Worm (Caenorhabditis elegans) whole organism, late embryonic: ENCODE results near the gene sna-2.
"Not testable (repeated sequence)": the region's sequence is repeated elsewhere in the genome, so short reads cannot be mapped to it uniquely, and the experiment has no call there.

ENCODE experiments used
- K02D7.2 ChIP-seq: sonication (generic microtip); optimal IDR thresholded peaks from 2 replicates; lab custom pipeline; 2017; ENCODE audit warnings: mild to moderate bottlenecking, missing genetic modification characterization, missing compliant biosample characterization
- Y22D7AL.16 ChIP-seq: sonication (generic microtip); optimal IDR thresholded peaks from 2 replicates; lab custom pipeline; 2016; ENCODE audit warnings: missing genetic modification characterization, missing compliant biosample characterization
- ahr-1 ChIP-seq: sonication (generic microtip); optimal IDR thresholded peaks from 2 replicates; lab custom pipeline; 2016; ENCODE audit warnings: missing genetic modification characterization, missing compliant biosample characterization
- ceh-2 ChIP-seq: sonication (generic microtip); optimal IDR thresholded peaks from 2 replicates; lab custom pipeline; 2016; ENCODE audit warnings: missing genotype, missing genetic modification characterization, missing compliant biosample characterization
- ceh-30 ChIP-seq: fragments of 150-350 bp; optimal IDR thresholded peaks from 2 replicates; lab custom pipeline; 2014; ENCODE audit warnings: missing biosample characterization, missing genetic modification characterization
- ceh-9 ChIP-seq: sonication (generic microtip); optimal IDR thresholded peaks from 2 replicates; lab custom pipeline; 2016; ENCODE audit warnings: mild to moderate bottlenecking, missing genetic modification characterization, inconsistent platforms, missing compliant biosample characterization
- che-1 ChIP-seq: sonication (generic microtip); optimal IDR thresholded peaks from 2 replicates; lab custom pipeline; 2016; ENCODE audit warnings: mild to moderate bottlenecking, missing genetic modification characterization, missing compliant biosample characterization
- elt-2 ChIP-seq: sonication (generic microtip); optimal IDR thresholded peaks from 2 replicates; lab custom pipeline; 2016; ENCODE audit warnings: missing genetic modification reagents, missing genetic modification characterization, missing compliant biosample characterization
- elt-4 ChIP-seq: sonication (generic microtip); optimal IDR thresholded peaks from 2 replicates; lab custom pipeline; 2016; ENCODE audit warnings: missing genetic modification characterization, missing compliant biosample characterization
- fkh-6 ChIP-seq: sonication (generic microtip); optimal IDR thresholded peaks from 2 replicates; lab custom pipeline; 2016; ENCODE audit warnings: missing genetic modification characterization, missing compliant biosample characterization
- hlh-13 ChIP-seq: fragments of 200-800 bp; sonication (Bioruptor generic); optimal IDR thresholded peaks from 2 replicates; lab custom pipeline; 2018; ENCODE audit warnings: mild to moderate bottlenecking, missing genetic modification characterization, missing compliant biosample characterization
- hlh-30 ChIP-seq: sonication (generic microtip); optimal IDR thresholded peaks from 2 replicates; lab custom pipeline; 2017; ENCODE audit warnings: antibody characterized with exemption, missing genetic modification characterization, missing compliant biosample characterization; ENCODE audit not compliant: insufficient read depth
- hlh-8 ChIP-seq: sonication (generic microtip); optimal IDR thresholded peaks from 2 replicates; lab custom pipeline; 2016; ENCODE audit warnings: missing genotype, missing genetic modification characterization, missing compliant biosample characterization
- mec-3 ChIP-seq: sonication (generic microtip); optimal IDR thresholded peaks from 2 replicates; lab custom pipeline; 2016; ENCODE audit warnings: borderline replicate concordance, missing genetic modification characterization, missing compliant biosample characterization
- nfya-1 ChIP-seq: sonication (generic microtip); optimal IDR thresholded peaks from 2 replicates; lab custom pipeline; 2017; ENCODE audit warnings: missing genetic modification characterization, mild to moderate bottlenecking, missing compliant biosample characterization, antibody characterized with exemption, moderate library complexity
- nhr-11 ChIP-seq: fragments of 150-350 bp; optimal IDR thresholded peaks from 2 replicates; lab custom pipeline; 2014; ENCODE audit warnings: missing biosample characterization, missing genetic modification characterization
- pag-3 ChIP-seq: sonication (generic microtip); optimal IDR thresholded peaks from 2 replicates; lab custom pipeline; 2016; ENCODE audit warnings: missing compliant biosample characterization, missing genetic modification characterization, borderline replicate concordance
- pat-9 ChIP-seq: fragments of 200-800 bp; sonication (Bioruptor generic); optimal IDR thresholded peaks from 2 replicates; lab custom pipeline; 2018; ENCODE audit warnings: mild to moderate bottlenecking, missing genetic modification characterization, moderate library complexity, missing compliant biosample characterization
- pha-2 ChIP-seq: sonication (generic microtip); optimal IDR thresholded peaks from 2 replicates; lab custom pipeline; 2017; ENCODE audit warnings: mild to moderate bottlenecking, missing genetic modification characterization, missing compliant biosample characterization
- pha-4 ChIP-seq: fragments of 150-350 bp; optimal IDR thresholded peaks from 2 replicates; lab custom pipeline; 2018; ENCODE audit warnings: missing biosample characterization, missing genetic modification reagents, missing genetic modification characterization
- pros-1 ChIP-seq: fragments of 150-350 bp; optimal IDR thresholded peaks from 2 replicates; lab custom pipeline; 2014; ENCODE audit warnings: missing biosample characterization, missing genetic modification reagents, missing genetic modification characterization
- ref-2 ChIP-seq: sonication (generic microtip); optimal IDR thresholded peaks from 2 replicates; lab custom pipeline; 2016; ENCODE audit warnings: missing genetic modification characterization, missing compliant biosample characterization
- sox-2 ChIP-seq: fragments of 200-800 bp; sonication (Bioruptor generic); IDR thresholded peaks from 2 replicates; pipeline ENCODE4 v1.3.6; 2022; ENCODE audit warnings: missing genetic modification reagents, missing genetic modification characterization, missing compliant biosample characterization
- sox-4 ChIP-seq: sonication (generic microtip); optimal IDR thresholded peaks from 2 replicates; lab custom pipeline; 2017; ENCODE audit warnings: mild to moderate bottlenecking, missing genetic modification characterization, inconsistent platforms, missing compliant biosample characterization
- tbx-2 ChIP-seq: sonication (generic microtip); optimal IDR thresholded peaks from 2 replicates; lab custom pipeline; 2016; ENCODE audit warnings: missing genetic modification characterization, missing compliant biosample characterization
- ttx-3 ChIP-seq: sonication (generic microtip); optimal IDR thresholded peaks from 2 replicates; lab custom pipeline; 2016; ENCODE audit warnings: missing genetic modification reagents, missing genetic modification characterization, missing compliant biosample characterization
- unc-3 ChIP-seq, 2 experiments: fragments of 200-800 bp in 1 of 2; sonication (Bioruptor generic) in 1 of 2; sonication (generic microtip) in 1 of 2; conservative IDR thresholded peaks in 1 of 2; optimal IDR thresholded peaks in 1 of 2; 2 replicates each; pipeline versions ENCODE4 v1.3.6 to Lab custom; 2016 to 2022; ENCODE audit warnings: missing compliant biosample characterization in 2 of 2, missing genetic modification characterization in 2 of 2, missing genetic modification reagents in 1 of 2
- unc-86 ChIP-seq: sonication (generic microtip); optimal IDR thresholded peaks from 2 replicates; lab custom pipeline; 2016; ENCODE audit warnings: missing genetic modification characterization, missing compliant biosample characterization
- zip-5 ChIP-seq: sonication (generic microtip); optimal IDR thresholded peaks from 2 replicates; lab custom pipeline; 2016; ENCODE audit warnings: missing genetic modification characterization, missing compliant biosample characterization

The sna-2 gene

DNA sequence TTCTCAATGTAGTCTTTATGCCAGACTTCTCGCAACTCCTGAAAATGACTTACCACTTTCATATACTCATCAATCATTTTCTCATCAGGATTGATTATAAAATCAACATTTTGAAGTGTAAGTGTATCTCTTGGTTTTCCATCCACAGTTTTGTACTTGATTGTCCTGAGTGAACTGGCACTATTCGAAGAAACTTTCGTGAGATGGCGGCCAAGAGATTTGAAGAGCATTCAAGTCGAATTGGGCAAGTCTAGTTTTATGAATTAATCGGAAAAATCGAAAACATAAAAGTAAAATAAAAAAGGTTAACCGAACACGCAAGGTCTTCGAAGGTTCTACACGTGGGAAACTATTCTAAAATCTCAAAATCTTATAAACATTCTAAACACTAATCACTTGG lies 34.6 kb downstream of the sna-2 start, which contains the start of gene C28D4.7:
Gene C28D4.7, minus strand, starts transcription at position 265 of the 400 bp plus-strand sequence.
- TF ChIP-seq ceh-2, result no peak
- TF ChIP-seq, all 69 proteins: peak for 0

- not testable (repeated sequence) for TF ChIP-seq hlh-13 (GFP tag; lab: Kevin White, UChicago); tbx-2 (tag; lab: Kevin White, UChicago); ttx-3 (tag; lab: Kevin White, UChicago)
- TF ChIP-seq, all 69 proteins: peak for 0; not testable (repeated sequence) for 69
These were observed 36.4 kb downstream of the sna-2 start, which contains the start of gene gln-6 for ce11 chrIV:9740851-9741549. gln-6 (minus strand) TSS chrIV:9740901.

- TF ChIP-seq ceh-30 (tag; lab: Kevin White, UChicago) (no peak), pag-3 (tag; lab: Kevin White, UChicago) (no peak), hlh-13 (GFP tag; lab: Kevin White, UChicago) (no peak), sox-4 (tag; lab: Kevin White, UChicago) (no peak), che-1 (tag; lab: Kevin White, UChicago) (no peak), pha-2 (tag; lab: Kevin White, UChicago) (no peak)
These were observed 38.4 kb downstream of the sna-2 start for ce11 chrIV:9739001-9739400.

- TF ChIP-seq pros-1 (tag; lab: Kevin White, UChicago) (no peak), elt-4 (no peak), pha-4 (tag; lab: Kevin White, UChicago) (no peak), pha-2 (tag; lab: Kevin White, UChicago) (no peak), unc-86 (tag; lab: Kevin White, UChicago) (no peak), Y22D7AL.16 (no peak), pag-3 (tag; lab: Kevin White, UChicago) (no peak), mec-3 (tag; lab: Kevin White, UChicago) (no peak), nfya-1 (tag; lab: Kevin White, UChicago) (no peak), K02D7.2 (tag; lab: Kevin White, UChicago) (no peak), hlh-30 (tag; lab: Kevin White, UChicago) (no peak), ahr-1 (no peak), unc-3 (GFP tag; conservative IDR thresholded peaks at IDR 0.05; lab: Robert Waterston, UW) (no peak), unc-3 (tag; optimal IDR thresholded peaks at IDR 0.05; lab: Kevin White, UChicago) (no peak), pat-9 (tag; lab: Kevin White, UChicago) (no peak), ref-2 (tag; lab: Kevin White, UChicago) (no peak), sox-2 (no peak), ceh-9 (tag; lab: Kevin White, UChicago) (no peak), zip-5 (no peak), hlh-8 (tag; lab: Kevin White, UChicago) (no peak), nhr-11 (tag; lab: Kevin White, UChicago) (no peak)
- TF ChIP-seq, all 69 proteins: peak for 0
These were observed 39.2 kb downstream of the sna-2 start, which contains the start of gene C28D4.10 for ce11 chrIV:9738194-9738593. C28D4.10 (plus strand) TSS chrIV:9738494.

DNA sequence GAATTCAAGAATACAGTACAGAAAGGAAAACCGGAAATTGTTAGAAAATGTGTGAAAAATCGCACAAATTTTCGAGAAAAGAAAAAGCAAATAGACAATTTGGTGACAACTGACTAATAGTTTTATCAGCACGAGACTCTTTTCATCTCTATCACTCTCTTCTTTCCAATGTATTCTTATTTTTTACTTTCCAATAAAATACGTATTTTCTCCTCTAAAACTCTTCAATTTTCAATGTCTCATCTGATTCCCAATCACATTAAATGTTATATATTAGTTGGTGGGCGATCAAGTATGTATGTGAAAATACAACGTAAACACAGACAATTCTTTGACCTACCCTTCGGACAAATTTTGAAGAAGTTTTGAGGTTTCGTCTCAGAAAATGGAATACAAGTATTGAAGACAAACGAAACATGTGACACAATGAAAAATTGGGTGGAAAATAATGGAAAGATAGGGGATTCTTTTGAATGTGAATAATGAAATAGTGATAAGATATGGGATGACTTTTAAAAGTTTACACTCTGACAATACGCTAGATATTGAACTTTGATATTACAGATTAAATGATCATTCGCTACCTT lies 40.1 kb downstream of the sna-2 start, which contains the start of gene cka-1:
Gene cka-1, minus strand, starts transcription at position 418 of the 587 bp plus-strand sequence.
- no peak for TF ChIP-seq pha-2 (tag; lab: Kevin White, UChicago)
- TF ChIP-seq elt-2 (tag; lab: Kevin White, UChicago), result peak; percentile 31

ce11 chrIV:9735750-9736149 lies 41.7 kb downstream of the sna-2 start:
- TF ChIP-seq elt-2 (tag; lab: Kevin White, UChicago), result peak; percentile 64
- no peak for TF ChIP-seq fkh-6 (tag; lab: Kevin White, UChicago)
